Fruit fly (Drosophila melanogaster) whole organism, embryonic: ENCODE data around the gene CG43321.
A peak's percentile ranks its signal among the peaks of the same experiment; 100 is the strongest.

Experiments used
- Blimp-1 ChIP-seq: fragments of 200-800 bp; sonication (Bioruptor generic); optimal IDR thresholded peaks from 3 replicates; lab custom pipeline; 2018; ENCODE audit warnings: missing biosample characterization, missing genetic modification characterization, mild to moderate bottlenecking, moderate library complexity, missing genetic modification reagents
- CG10209 ChIP-seq: fragments of 200-800 bp; sonication (Bioruptor generic); optimal IDR thresholded peaks from 3 replicates; lab custom pipeline; 2017; ENCODE audit warnings: missing biosample characterization, mild to moderate bottlenecking, missing genetic modification characterization, missing genetic modification reagents
- CG11398 ChIP-seq: fragments of 200-800 bp; sonication (Bioruptor generic); optimal IDR thresholded peaks from 2 replicates; lab custom pipeline; 2016; ENCODE audit warnings: missing biosample characterization, missing genetic modification characterization
- CG12219 ChIP-seq: fragments of 200-800 bp; sonication (Bioruptor generic); optimal IDR thresholded peaks from 3 replicates; lab custom pipeline; 2018; ENCODE audit warnings: missing biosample characterization, mild to moderate bottlenecking, missing genetic modification characterization
- CG12942 ChIP-seq: fragments of 200-800 bp; sonication (Bioruptor generic); optimal IDR thresholded peaks from 3 replicates; lab custom pipeline; 2016; ENCODE audit warnings: missing biosample characterization, missing genetic modification characterization
- CG14050 ChIP-seq: fragments of 200-800 bp; sonication (Bioruptor generic); IDR thresholded peaks from 3 replicates; pipeline ENCODE4 v1.3.6; 2022; ENCODE audit warnings: missing biosample characterization, missing genetic modification characterization
- CG16779 ChIP-seq: fragments of 200-800 bp; sonication (Bioruptor generic); IDR thresholded peaks from 2 replicates; pipeline ENCODE4 v1.3.6; 2022; ENCODE audit warnings: missing biosample characterization, missing genetic modification characterization
- CG1832 ChIP-seq: fragments of 200-800 bp; sonication (Bioruptor generic); optimal IDR thresholded peaks from 2 replicates; lab custom pipeline; 2017; ENCODE audit warnings: missing biosample characterization, mild to moderate bottlenecking, missing genetic modification characterization, inconsistent platforms
- CG18476 ChIP-seq: fragments of 200-800 bp; sonication (Bioruptor generic); optimal IDR thresholded peaks from 2 replicates; lab custom pipeline; 2016; ENCODE audit warnings: missing biosample characterization, mild to moderate bottlenecking, missing genetic modification characterization
- CG30020 ChIP-seq: fragments of 200-800 bp; optimal IDR thresholded peaks from 2 replicates; lab custom pipeline; 2019; ENCODE audit warnings: missing biosample characterization, mild to moderate bottlenecking, missing genetic modification characterization, moderate library complexity
- CG31224 ChIP-seq: fragments of 200-800 bp; sonication (Bioruptor generic); IDR thresholded peaks from 2 replicates; pipeline ENCODE4 v1.3.6; 2022; ENCODE audit warnings: missing biosample characterization, missing genetic modification characterization
- CG31365 ChIP-seq: fragments of 200-800 bp; sonication (Bioruptor generic); optimal IDR thresholded peaks from 2 replicates; lab custom pipeline; 2018; ENCODE audit warnings: missing biosample characterization, mild to moderate bottlenecking, missing genetic modification characterization
- CG3163 ChIP-seq: fragments of 200-800 bp; sonication (Bioruptor generic); optimal IDR thresholded peaks from 3 replicates; lab custom pipeline; 2016; ENCODE audit warnings: missing biosample characterization, missing genetic modification characterization
- CG32767 ChIP-seq: fragments of 200-800 bp; sonication (Bioruptor generic); IDR thresholded peaks from 2 replicates; pipeline ENCODE4 v1.3.6; 2022; ENCODE audit warnings: missing biosample characterization, missing genetic modification characterization
- CG3281 ChIP-seq: fragments of 200-800 bp; sonication (Bioruptor generic); optimal IDR thresholded peaks from 3 replicates; lab custom pipeline; 2017; ENCODE audit warnings: missing biosample characterization, mild to moderate bottlenecking, missing genetic modification characterization
- CG3407 ChIP-seq: fragments of 200-800 bp; sonication (Bioruptor generic); optimal IDR thresholded peaks from 2 replicates; lab custom pipeline; 2018; ENCODE audit warnings: missing biosample characterization, mild to moderate bottlenecking, missing genetic modification characterization
- CG3838 ChIP-seq: fragments of 200-800 bp; sonication (Bioruptor generic); optimal IDR thresholded peaks from 3 replicates; lab custom pipeline; 2016; ENCODE audit warnings: missing biosample characterization, missing genetic modification characterization
- CG4282 ChIP-seq: fragments of 200-800 bp; sonication (Bioruptor generic); optimal IDR thresholded peaks from 2 replicates; lab custom pipeline; 2016; ENCODE audit warnings: missing biosample characterization, missing genetic modification characterization
- CG4360 ChIP-seq: fragments of 200-800 bp; sonication (Bioruptor generic); IDR thresholded peaks from 2 replicates; pipeline ENCODE4 v1.3.6; 2022; ENCODE audit warnings: missing biosample characterization, missing genetic modification characterization
- CG4424 ChIP-seq: fragments of 200-800 bp; sonication (Bioruptor generic); optimal IDR thresholded peaks from 3 replicates; lab custom pipeline; 2016; ENCODE audit warnings: missing biosample characterization, missing genetic modification characterization
- CG4617 ChIP-seq: fragments of 200-800 bp; sonication (Bioruptor generic); optimal IDR thresholded peaks from 3 replicates; lab custom pipeline; 2016; ENCODE audit warnings: missing biosample characterization, missing genetic modification characterization, borderline replicate concordance
- CG6689 ChIP-seq: fragments of 200-800 bp; sonication (Bioruptor generic); IDR thresholded peaks from 2 replicates; pipeline ENCODE4 v1.3.6; 2022; ENCODE audit warnings: missing biosample characterization, missing genetic modification characterization
- CG7271 ChIP-seq: fragments of 200-800 bp; sonication (Bioruptor generic); optimal IDR thresholded peaks from 2 replicates; lab custom pipeline; 2018; ENCODE audit warnings: missing biosample characterization, mild to moderate bottlenecking, missing genetic modification characterization, moderate library complexity
- CG9215 ChIP-seq: fragments of 200-800 bp; sonication (Bioruptor generic); IDR thresholded peaks from 2 replicates; pipeline ENCODE4 v1.3.6; 2022; ENCODE audit warnings: missing biosample characterization, missing genetic modification characterization
- Dp ChIP-seq: fragments of 200-800 bp; sonication (Bioruptor generic); optimal IDR thresholded peaks from 2 replicates; lab custom pipeline; 2018; ENCODE audit warnings: missing biosample characterization, mild to moderate bottlenecking, missing genetic modification characterization, moderate library complexity
- Eip74EF ChIP-seq, 2 experiments: fragments of 200-800 bp in 1 of 2; fragments of >200 bp in 1 of 2; sonication (Bioruptor generic) in 1 of 2; optimal IDR thresholded peaks; 2 replicates each; lab custom pipeline; 2017 to 2019; ENCODE audit warnings: missing biosample characterization in 2 of 2, missing genetic modification characterization in 2 of 2, mild to moderate bottlenecking in 1 of 2, moderate library complexity in 1 of 2
- Fer1 ChIP-seq: fragments of 200-800 bp; sonication (Bioruptor generic); optimal IDR thresholded peaks from 2 replicates; lab custom pipeline; 2017; ENCODE audit warnings: missing biosample characterization, mild to moderate bottlenecking, missing genetic modification characterization
- Lpt ChIP-seq: fragments of >200 bp; optimal IDR thresholded peaks from 2 replicates; lab custom pipeline; 2018; ENCODE audit warnings: missing biosample characterization, missing genetic modification characterization
- Oaz ChIP-seq: fragments of 200-800 bp; sonication (Bioruptor generic); IDR thresholded peaks from 2 replicates; pipeline ENCODE4 v1.3.6; 2022; ENCODE audit warnings: missing biosample characterization, missing genetic modification characterization
- Spps ChIP-seq: fragments of 200-800 bp; sonication (Bioruptor generic); optimal IDR thresholded peaks from 2 replicates; lab custom pipeline; 2018; ENCODE audit warnings: missing biosample characterization, mild to moderate bottlenecking, missing genetic modification characterization
- Tbp ChIP-seq: fragments of >200 bp; optimal IDR thresholded peaks from 2 replicates; lab custom pipeline; 2018; ENCODE audit warnings: missing biosample characterization, missing genetic modification characterization
- ase ChIP-seq: fragments of 200-800 bp; sonication (Bioruptor generic); IDR thresholded peaks from 3 replicates; pipeline ENCODE4 v1.3.6; 2022; ENCODE audit warnings: missing biosample characterization, missing genetic modification characterization
- cas ChIP-seq: fragments of 200-800 bp; sonication (Bioruptor generic); IDR thresholded peaks from 2 replicates; pipeline ENCODE4 v1.3.6; 2022; ENCODE audit warnings: missing biosample characterization, missing genetic modification characterization
- ci ChIP-seq: fragments of 200-800 bp; sonication (Bioruptor generic); IDR thresholded peaks from 3 replicates; pipeline ENCODE4 v1.3.6; 2022; ENCODE audit warnings: missing biosample characterization, missing genetic modification characterization
- dan ChIP-seq: fragments of 200-800 bp; sonication (Bioruptor generic); IDR thresholded peaks from 2 replicates; pipeline ENCODE4 v1.3.6; 2022; ENCODE audit warnings: missing biosample characterization, missing genetic modification characterization
- eve ChIP-seq, 2 experiments: fragments of >200 bp; optimal IDR thresholded peaks; 2 replicates each; lab custom pipeline; 2017; ENCODE audit warnings: missing biosample characterization in 2 of 2, missing genetic modification characterization in 2 of 2
- fru ChIP-seq: fragments of >200 bp; optimal IDR thresholded peaks from 2 replicates; lab custom pipeline; 2017
- gfzf ChIP-seq: fragments of 200-800 bp; sonication (Bioruptor generic); optimal IDR thresholded peaks from 2 replicates; lab custom pipeline; 2016; ENCODE audit warnings: missing biosample characterization, mild to moderate bottlenecking, missing genetic modification characterization, moderate library complexity
- hkb ChIP-seq, 2 experiments: fragments of 200-800 bp in 1 of 2; fragments of >200 bp in 1 of 2; sonication (Bioruptor generic) in 1 of 2; IDR thresholded peaks in 1 of 2; optimal IDR thresholded peaks in 1 of 2; 2 replicates each; pipeline versions ENCODE4 v1.3.6 to Lab custom; 2017 to 2022; ENCODE audit warnings: missing biosample characterization in 1 of 2, missing genetic modification characterization in 1 of 2
- inv ChIP-seq: fragments of 200-800 bp; sonication (Bioruptor generic); IDR thresholded peaks from 2 replicates; pipeline ENCODE4 v1.3.6; 2022; ENCODE audit warnings: missing biosample characterization, missing genetic modification characterization; ENCODE audit not compliant: partially characterized antibody
- kay ChIP-seq: fragments of 200-800 bp; sonication (Bioruptor generic); optimal IDR thresholded peaks from 2 replicates; lab custom pipeline; 2016; ENCODE audit warnings: missing biosample characterization, missing genetic modification characterization
- otp ChIP-seq: fragments of 200-800 bp; sonication (Bioruptor generic); IDR thresholded peaks from 3 replicates; pipeline ENCODE4, ENCODE4 v1.3.6; 2022; ENCODE audit warnings: missing biosample characterization, missing genetic modification characterization
- p53 ChIP-seq: fragments of 200-800 bp; sonication (Bioruptor generic); optimal IDR thresholded peaks from 2 replicates; lab custom pipeline; 2016; ENCODE audit warnings: missing biosample characterization, missing genetic modification characterization
- scrt ChIP-seq: fragments of 200-800 bp; sonication (Bioruptor generic); optimal IDR thresholded peaks from 2 replicates; lab custom pipeline; 2018; ENCODE audit warnings: missing biosample characterization, mild to moderate bottlenecking, missing genetic modification characterization, moderate library complexity
- slbo ChIP-seq: fragments of 200-800 bp; sonication (Bioruptor generic); IDR thresholded peaks from 2 replicates; pipeline ENCODE4 v1.3.6; 2022; ENCODE audit warnings: missing biosample characterization, missing genetic modification characterization
- sqz ChIP-seq: fragments of 200-800 bp; sonication (Bioruptor generic); optimal IDR thresholded peaks from 3 replicates; lab custom pipeline; 2018; ENCODE audit warnings: missing biosample characterization, mild to moderate bottlenecking, missing genetic modification characterization
- toy ChIP-seq: fragments of 200-800 bp; sonication (Bioruptor generic); IDR thresholded peaks from 2 replicates; pipeline ENCODE4 v1.3.6; 2022; ENCODE audit warnings: missing biosample characterization, missing genetic modification characterization
- trem ChIP-seq: fragments of 200-800 bp; optimal IDR thresholded peaks from 3 replicates; lab custom pipeline; 2019; ENCODE audit warnings: missing biosample characterization, mild to moderate bottlenecking, missing genetic modification characterization, moderate library complexity
- tup ChIP-seq: fragments of 200-800 bp; sonication (Bioruptor generic); optimal IDR thresholded peaks from 2 replicates; lab custom pipeline; 2016; ENCODE audit warnings: missing biosample characterization, mild to moderate bottlenecking, missing genetic modification characterization, moderate library complexity
- tx ChIP-seq: fragments of 200-800 bp; sonication (Bioruptor generic); optimal IDR thresholded peaks from 2 replicates; lab custom pipeline; 2016; ENCODE audit warnings: missing biosample characterization, missing genetic modification characterization
- vvl ChIP-seq: fragments of 200-800 bp; sonication (Bioruptor generic); IDR thresholded peaks from 2 replicates; pipeline ENCODE4 v1.3.6; 2022; ENCODE audit warnings: missing biosample characterization, missing genetic modification characterization

The CG43321 gene

dm6 chr2L:7039342-7039684 lies 27.3 kb downstream of the CG43321 start (continued):
- TF ChIP-seq ase (GFP tag; lab: Robert Waterston, UW): 0 out of 3 replicates have a peak, but pooled peaks have one; percentile 51
- TF ChIP-seq CG30020 (tag; lab: Kevin White, UChicago): no peak
- TF ChIP-seq sqz (GFP tag; lab: Kevin White, UChicago): no peak
- no peak for TF ChIP-seq Eip74EF (GFP tag; optimal IDR thresholded peaks at IDR 0.05; lab: Kevin White, UChicago)
- TF ChIP-seq CG3163 (GFP tag; lab: Kevin White, UChicago): no peak
- no peak for TF ChIP-seq Spps
- TF ChIP-seq gfzf (GFP tag; lab: Kevin White, UChicago): no peak
- TF ChIP-seq CG1832: no peak
- peak; percentile 53 for TF ChIP-seq CG12942 (GFP tag; lab: Kevin White, UChicago)
- TF ChIP-seq CG16779 (GFP tag; lab: Robert Waterston, UW): no peak
- peak; percentile 26 for TF ChIP-seq CG3407
- peak; percentile 5 for TF ChIP-seq p53 (GFP tag; lab: Kevin White, UChicago)
- TF ChIP-seq cas (GFP tag; lab: Robert Waterston, UW): no peak
- peak; percentile 31 for TF ChIP-seq CG11398 (GFP tag; lab: Kevin White, UChicago)
- peak; percentile 32 for TF ChIP-seq Fer1 (GFP tag; lab: Kevin White, UChicago)
- peak; percentile 42; the same call in 1 of the 2 replicates for TF ChIP-seq CG32767 (GFP tag; lab: Robert Waterston, UW)
- no peak for TF ChIP-seq CG18476 (GFP tag; lab: Kevin White, UChicago)
- no peak for TF ChIP-seq Tbp (GFP tag; lab: Kevin White, UChicago)
- TF ChIP-seq otp: 0 out of 3 replicates have a peak, but pooled peaks have one; percentile 19
- peak; percentile 44 for TF ChIP-seq tx (GFP tag; lab: Kevin White, UChicago)
- TF ChIP-seq Dp: no peak
- no peak for TF ChIP-seq hkb (optimal IDR thresholded peaks at IDR 0.05; lab: Kevin White, UChicago)
- peak; percentile 74 for TF ChIP-seq hkb (GFP tag; IDR thresholded peaks at IDR 0.05; lab: Robert Waterston, UW)
- no peak for TF ChIP-seq Lpt (GFP tag; lab: Kevin White, UChicago)
- peak; percentile 21; the same call in 1 of the 2 replicates for TF ChIP-seq CG4360 (GFP tag; lab: Robert Waterston, UW)
- TF ChIP-seq CG12219 (GFP tag; lab: Kevin White, UChicago): peak; percentile 39
- TF ChIP-seq CG4424 (GFP tag; lab: Kevin White, UChicago): peak; percentile 67
- no peak for TF ChIP-seq CG3838 (GFP tag; lab: Kevin White, UChicago)
- peak; percentile 35 for TF ChIP-seq CG4282 (GFP tag; lab: Kevin White, UChicago)
- no peak for TF ChIP-seq scrt (GFP tag; lab: Kevin White, UChicago)
- peak; percentile 70; the same call in 1 of the 2 replicates for TF ChIP-seq vvl (GFP tag; lab: Robert Waterston, UW)
- TF ChIP-seq CG7271 (tag; lab: Kevin White, UChicago): no peak
- no peak for TF ChIP-seq kay (GFP tag; lab: Kevin White, UChicago)
- TF ChIP-seq CG4617 (GFP tag; lab: Kevin White, UChicago): no peak
- TF ChIP-seq CG14050 (GFP tag; lab: Robert Waterston, UW): 0 out of 3 replicates have a peak, but pooled peaks have one; percentile 11
- TF ChIP-seq eve (GFP tag; optimal IDR thresholded peaks at IDR 0.05; lab: Kevin White, UChicago): peak in 1 of 2 experiments; percentile 70
- TF ChIP-seq dan (GFP tag; lab: Robert Waterston, UW): no peak
- TF ChIP-seq CG9215: 0 out of 2 replicates have a peak, but pooled peaks have one; percentile 32
- no peak for TF ChIP-seq tup (GFP tag; lab: Kevin White, UChicago)
- peak; percentile 17 for TF ChIP-seq trem (tag; lab: Kevin White, UChicago)
- no peak for TF ChIP-seq CG3281 (GFP tag; lab: Kevin White, UChicago)
- TF ChIP-seq Oaz (GFP tag; lab: Robert Waterston, UW): peak; percentile 59; the same call in 1 of the 2 replicates
- TF ChIP-seq ci (GFP tag; lab: Robert Waterston, UW): peak; percentile 66; the same call in 2 of the 3 replicates
- TF ChIP-seq slbo (GFP tag; lab: Robert Waterston, UW): peak; percentile 61
- peak; percentile 79 for TF ChIP-seq CG6689 (GFP tag; lab: Robert Waterston, UW)
- TF ChIP-seq CG31365 (tag; lab: Kevin White, UChicago): no peak
- no peak for TF ChIP-seq inv (GFP tag; lab: Robert Waterston, UW)
- TF ChIP-seq toy: no peak
- peak; percentile 48 for TF ChIP-seq CG10209 (GFP tag; lab: Kevin White, UChicago)
- TF ChIP-seq CG31224 (GFP tag; lab: Robert Waterston, UW): no peak
- TF ChIP-seq Blimp-1 (GFP tag; lab: Kevin White, UChicago): peak; percentile 57
- TF ChIP-seq fru: no peak
